Worm (Caenorhabditis elegans): ENCODE results near the gene fbxa-79.

DNA sequence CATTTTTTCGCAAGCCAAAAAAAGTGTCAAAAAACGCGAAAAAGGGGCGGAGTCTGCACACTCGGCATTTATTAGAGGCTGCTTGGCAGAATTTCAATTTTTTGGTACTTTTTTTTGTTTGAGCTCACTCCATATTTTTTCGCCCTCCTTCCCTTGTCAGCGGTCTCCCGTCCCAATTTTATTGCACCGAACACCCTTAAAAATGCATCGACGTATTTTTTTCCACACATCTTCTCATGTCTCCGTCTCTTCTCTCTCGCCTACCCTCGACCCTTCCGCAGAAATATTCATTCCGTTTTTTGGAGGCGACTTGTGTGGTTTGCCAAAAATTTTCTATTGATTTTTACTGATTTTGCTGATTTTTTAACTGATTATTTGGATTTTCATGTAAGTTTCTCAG lies 18.4 kb upstream of the fbxa-79 start, which contains the start of gene Y82E9BL.18:
- TF ChIP-seq W03F9.2 (tag; optimal IDR thresholded peaks at IDR 0.05) = no peak
- no peak for TF ChIP-seq him-1 (tag; optimal IDR thresholded peaks at IDR 0.05)
